Fruit fly (Drosophila melanogaster) whole organism, embryonic: ENCODE results near the gene CG11842.

Experiments
- Aef1 ChIP-seq: fragments of 200-800 bp; sonication (Bioruptor generic); IDR thresholded peaks from 3 replicates; pipeline ENCODE4 v1.3.6; 2022; ENCODE audit warnings: missing biosample characterization, missing genetic modification characterization
- Antp ChIP-seq: fragments of 200-800 bp; sonication (Bioruptor generic); optimal IDR thresholded peaks from 3 replicates; lab custom pipeline; 2016; ENCODE audit warnings: missing biosample characterization, missing genetic modification characterization
- Atf6 ChIP-seq: fragments of 200-800 bp; sonication (Bioruptor generic); IDR thresholded peaks from 2 replicates; pipeline ENCODE4 v1.3.6; 2022; ENCODE audit warnings: missing biosample characterization, missing genetic modification characterization
- B-H1 ChIP-seq: fragments of 200-800 bp; sonication (Bioruptor generic); IDR thresholded peaks from 3 replicates; pipeline ENCODE4 v1.3.6; 2022; ENCODE audit warnings: missing biosample characterization, missing genetic modification characterization
- CG10209 ChIP-seq: fragments of 200-800 bp; sonication (Bioruptor generic); optimal IDR thresholded peaks from 3 replicates; lab custom pipeline; 2017; ENCODE audit warnings: missing biosample characterization, mild to moderate bottlenecking, missing genetic modification characterization, missing genetic modification reagents
- CG11456 ChIP-seq: fragments of 200-800 bp; sonication (Bioruptor generic); IDR thresholded peaks from 3 replicates; pipeline ENCODE4 v1.3.6; 2022; ENCODE audit warnings: missing biosample characterization, missing genetic modification characterization
- CG12071 ChIP-seq: fragments of 200-800 bp; sonication (Bioruptor generic); optimal IDR thresholded peaks from 3 replicates; lab custom pipeline; 2018; ENCODE audit warnings: missing biosample characterization, mild to moderate bottlenecking, missing genetic modification characterization
- CG12659 ChIP-seq: fragments of 200-800 bp; sonication (Bioruptor generic); optimal IDR thresholded peaks from 3 replicates; lab custom pipeline; 2017; ENCODE audit warnings: mild to moderate bottlenecking, missing biosample characterization, missing genetic modification reagents, missing genetic modification characterization
- CG13775 ChIP-seq: fragments of 200-800 bp; sonication (Bioruptor generic); optimal IDR thresholded peaks from 3 replicates; lab custom pipeline; 2017; ENCODE audit warnings: missing biosample characterization, mild to moderate bottlenecking, missing genetic modification characterization
- CG15073 ChIP-seq: fragments of 200-800 bp; sonication (Bioruptor generic); optimal IDR thresholded peaks from 2 replicates; lab custom pipeline; 2016; ENCODE audit warnings: missing biosample characterization, missing genetic modification characterization
- CG1602 ChIP-seq: fragments of 200-800 bp; sonication (Bioruptor generic); optimal IDR thresholded peaks from 3 replicates; lab custom pipeline; 2016; ENCODE audit warnings: missing biosample characterization, missing genetic modification characterization
- CG17359 ChIP-seq: fragments of 200-800 bp; sonication (Bioruptor generic); optimal IDR thresholded peaks from 3 replicates; lab custom pipeline; 2018; ENCODE audit warnings: missing biosample characterization, mild to moderate bottlenecking, missing genetic modification characterization, moderate library complexity
- CG31365 ChIP-seq: fragments of 200-800 bp; sonication (Bioruptor generic); optimal IDR thresholded peaks from 2 replicates; lab custom pipeline; 2018; ENCODE audit warnings: missing biosample characterization, mild to moderate bottlenecking, missing genetic modification characterization
- CG32532 ChIP-seq: fragments of 200-800 bp; sonication (Bioruptor generic); IDR thresholded peaks from 2 replicates; pipeline ENCODE4 v1.3.6; 2022; ENCODE audit warnings: missing biosample characterization, missing genetic modification characterization
- CG34376 ChIP-seq: fragments of 200-800 bp; sonication (Bioruptor generic); optimal IDR thresholded peaks from 2 replicates; lab custom pipeline; 2018; ENCODE audit warnings: missing biosample characterization, mild to moderate bottlenecking, missing genetic modification characterization
- CG4328 ChIP-seq: fragments of 200-800 bp; sonication (Bioruptor generic); optimal IDR thresholded peaks from 3 replicates; lab custom pipeline; 2017; ENCODE audit warnings: missing biosample characterization, missing genetic modification reagents, missing genetic modification characterization
- CG6765 ChIP-seq: fragments of 200-800 bp; sonication (Bioruptor generic); optimal IDR thresholded peaks from 3 replicates; lab custom pipeline; 2017; ENCODE audit warnings: missing biosample characterization, mild to moderate bottlenecking, missing genetic modification characterization
- CG7372 ChIP-seq: fragments of 200-800 bp; sonication (Bioruptor generic); IDR thresholded peaks from 2 replicates; pipeline ENCODE4 v1.3.6; 2022; ENCODE audit warnings: missing biosample characterization, missing genetic modification characterization
- CG9215 ChIP-seq: fragments of 200-800 bp; sonication (Bioruptor generic); IDR thresholded peaks from 2 replicates; pipeline ENCODE4 v1.3.6; 2022; ENCODE audit warnings: missing biosample characterization, missing genetic modification characterization
- CG9609 ChIP-seq: fragments of 200-800 bp; sonication (Bioruptor generic); optimal IDR thresholded peaks from 3 replicates; lab custom pipeline; 2016; ENCODE audit warnings: missing biosample characterization, missing genetic modification characterization
- Camta ChIP-seq: fragments of 200-800 bp; sonication (Bioruptor generic); optimal IDR thresholded peaks from 2 replicates; lab custom pipeline; 2016; ENCODE audit warnings: missing biosample characterization, missing genetic modification characterization
- CrebB ChIP-seq: fragments of 200-800 bp; sonication (Bioruptor generic); optimal IDR thresholded peaks from 3 replicates; lab custom pipeline; 2018; ENCODE audit warnings: missing biosample characterization, mild to moderate bottlenecking, missing genetic modification characterization
- D19A ChIP-seq: fragments of 200-800 bp; optimal IDR thresholded peaks from 3 replicates; lab custom pipeline; 2019; ENCODE audit warnings: missing biosample characterization, mild to moderate bottlenecking, missing genetic modification characterization, moderate library complexity
- Dip2 ChIP-seq: fragments of 200-800 bp; sonication (Bioruptor generic); IDR thresholded peaks from 2 replicates; pipeline ENCODE4 v1.3.6; 2022; ENCODE audit warnings: missing biosample characterization, missing genetic modification characterization
- Doc2 ChIP-seq: fragments of 200-800 bp; sonication (Bioruptor generic); IDR thresholded peaks from 2 replicates; pipeline ENCODE4 v1.3.6; 2022; ENCODE audit warnings: missing biosample characterization, missing genetic modification characterization
- Drgx ChIP-seq: fragments of 200-800 bp; sonication (Bioruptor generic); IDR thresholded peaks from 2 replicates; pipeline ENCODE4 v1.3.6; 2022; ENCODE audit warnings: missing biosample characterization, missing genetic modification characterization
- Hmx ChIP-seq: fragments of 200-800 bp; sonication (Bioruptor generic); optimal IDR thresholded peaks from 2 replicates; lab custom pipeline; 2016; ENCODE audit warnings: missing biosample characterization, missing genetic modification characterization
- Meics ChIP-seq: fragments of 200-800 bp; sonication (Bioruptor generic); optimal IDR thresholded peaks from 2 replicates; lab custom pipeline; 2017; ENCODE audit warnings: missing biosample characterization, mild to moderate bottlenecking, missing genetic modification characterization
- Nf-YA ChIP-seq: fragments of 200-800 bp; sonication (Bioruptor generic); IDR thresholded peaks from 2 replicates; pipeline ENCODE4 v1.3.6; 2022; ENCODE audit warnings: missing biosample characterization, missing genetic modification characterization
- Scr ChIP-seq: fragments of 200-800 bp; sonication (Bioruptor generic); IDR thresholded peaks from 2 replicates; pipeline ENCODE4 v1.3.6; 2022; ENCODE audit warnings: missing biosample characterization, missing genetic modification characterization; ENCODE audit not compliant: partially characterized antibody
- Ssrp ChIP-seq: fragments of 200-800 bp; sonication (Bioruptor generic); optimal IDR thresholded peaks from 2 replicates; lab custom pipeline; 2018; ENCODE audit warnings: missing biosample characterization, mild to moderate bottlenecking, missing genetic modification characterization, moderate library complexity
- Tbp ChIP-seq: fragments of >200 bp; optimal IDR thresholded peaks from 2 replicates; lab custom pipeline; 2018; ENCODE audit warnings: missing biosample characterization, missing genetic modification characterization
- ac ChIP-seq: fragments of 200-800 bp; sonication (Bioruptor generic); optimal IDR thresholded peaks from 3 replicates; lab custom pipeline; 2017; ENCODE audit warnings: missing biosample characterization, mild to moderate bottlenecking, missing genetic modification characterization
- az2 ChIP-seq: fragments of 200-800 bp; sonication (Bioruptor generic); optimal IDR thresholded peaks from 3 replicates; lab custom pipeline; 2016; ENCODE audit warnings: missing biosample characterization, missing genetic modification characterization
- br ChIP-seq: fragments of >200 bp; optimal IDR thresholded peaks from 2 replicates; lab custom pipeline; 2017
- cato ChIP-seq: fragments of 200-800 bp; sonication (Bioruptor generic); optimal IDR thresholded peaks from 2 replicates; lab custom pipeline; 2016; ENCODE audit warnings: missing biosample characterization, missing genetic modification characterization, borderline replicate concordance
- ewg ChIP-seq: fragments of 200-800 bp; sonication (Bioruptor generic); optimal IDR thresholded peaks from 3 replicates; lab custom pipeline; 2017; ENCODE audit warnings: mild to moderate bottlenecking, missing biosample characterization, missing genetic modification reagents, missing genetic modification characterization
- fd102C ChIP-seq: fragments of 200-800 bp; sonication (Bioruptor generic); optimal IDR thresholded peaks from 2 replicates; lab custom pipeline; 2018; ENCODE audit warnings: missing biosample characterization, mild to moderate bottlenecking, missing genetic modification characterization, moderate library complexity
- jigr1 ChIP-seq: fragments of 200-800 bp; sonication (Bioruptor generic); IDR thresholded peaks from 3 replicates; pipeline ENCODE4 v1.3.6; 2022; ENCODE audit warnings: missing biosample characterization, missing genetic modification characterization
- knrl ChIP-seq: fragments of 200-800 bp; sonication (Bioruptor generic); IDR thresholded peaks from 3 replicates; pipeline ENCODE4 v1.3.6; 2022; ENCODE audit warnings: missing biosample characterization, missing genetic modification characterization; ENCODE audit not compliant: partially characterized antibody
- odd ChIP-seq: fragments of 200-800 bp; sonication (Bioruptor generic); optimal IDR thresholded peaks from 2 replicates; lab custom pipeline; 2017; ENCODE audit warnings: missing biosample characterization, mild to moderate bottlenecking, missing genetic modification characterization
- org-1 ChIP-seq: fragments of 200-800 bp; sonication (Bioruptor generic); optimal IDR thresholded peaks from 2 replicates; lab custom pipeline; 2017; ENCODE audit warnings: missing biosample characterization, missing genetic modification characterization
- otp ChIP-seq: fragments of 200-800 bp; sonication (Bioruptor generic); IDR thresholded peaks from 3 replicates; pipeline ENCODE4, ENCODE4 v1.3.6; 2022; ENCODE audit warnings: missing biosample characterization, missing genetic modification characterization
- peb ChIP-seq: fragments of 200-800 bp; sonication (Bioruptor generic); IDR thresholded peaks from 2 replicates; pipeline ENCODE4 v1.3.6; 2022; ENCODE audit warnings: missing biosample characterization, missing genetic modification characterization
- sens ChIP-seq: fragments of 200-800 bp; sonication (Bioruptor generic); peaks from one replicate; lab custom pipeline; 2016; ENCODE audit warnings: missing biosample characterization, missing genetic modification characterization
- sim ChIP-seq: fragments of 200-800 bp; sonication (Bioruptor generic); IDR thresholded peaks from 2 replicates; pipeline ENCODE4 v1.3.6; 2022; ENCODE audit warnings: missing biosample characterization, missing genetic modification characterization
- sob ChIP-seq: fragments of 200-800 bp; sonication (Bioruptor generic); IDR thresholded peaks from 2 replicates; pipeline ENCODE4 v1.3.6; 2022; ENCODE audit warnings: missing biosample characterization, missing genetic modification characterization
- tna ChIP-seq: fragments of 200-800 bp; sonication (Bioruptor generic); IDR thresholded peaks from 2 replicates; pipeline ENCODE4 v1.3.6; 2022; ENCODE audit warnings: missing biosample characterization, missing genetic modification characterization; ENCODE audit not compliant: partially characterized antibody
- wor ChIP-seq: fragments of 200-800 bp; sonication (Bioruptor generic); IDR thresholded peaks from 2 replicates; pipeline ENCODE4 v1.3.6; 2022; ENCODE audit warnings: missing biosample characterization, missing genetic modification characterization
- zen ChIP-seq: fragments of 200-800 bp; sonication (Bioruptor generic); optimal IDR thresholded peaks from 3 replicates; lab custom pipeline; 2018; ENCODE audit warnings: missing biosample characterization, mild to moderate bottlenecking, missing genetic modification characterization, moderate library complexity

Gene CG11842

dm6 chr3R:29088938-29089661 is 36.6 kb downstream of the CG11842 start (continued):
- no peak for TF ChIP-seq Scr
- TF ChIP-seq cato (GFP tag; lab: Kevin White, UChicago), result peak; percentile 35
- TF ChIP-seq br (lab: Kevin White, UChicago), result no peak
- no peak for TF ChIP-seq otp (GFP tag; lab: Robert Waterston, UW)
- TF ChIP-seq CG9609 (GFP tag; lab: Kevin White, UChicago), result no peak
- TF ChIP-seq Hmx (GFP tag; lab: Kevin White, UChicago), result no peak
- TF ChIP-seq Drgx (GFP tag; lab: Robert Waterston, UW), result 0 out of 2 replicates have a peak, but pooled peaks have one; percentile 19
- no peak for TF ChIP-seq Dip2
- peak; percentile 92 for TF ChIP-seq sens
- 0 out of 2 replicates have a peak, but pooled peaks have one; percentile 49 for TF ChIP-seq peb (GFP tag; lab: Robert Waterston, UW)
- no peak for TF ChIP-seq CG34376
- peak; percentile 6 for TF ChIP-seq CG6765 (GFP tag; lab: Kevin White, UChicago)
- TF ChIP-seq CG10209, result peak; percentile 68
- TF ChIP-seq Tbp (GFP tag; lab: Kevin White, UChicago), result no peak
- TF ChIP-seq ewg, result peak; percentile 76
- peak; percentile 47 for TF ChIP-seq CG1602
- TF ChIP-seq CrebB (tag; lab: Kevin White, UChicago), result peak; percentile 6
- peak; percentile 47 for TF ChIP-seq Camta (GFP tag; lab: Kevin White, UChicago)
- peak; percentile 17; the same call in 1 of the 2 replicates for TF ChIP-seq Doc2 (GFP tag; lab: Robert Waterston, UW)
- peak; percentile 65 for TF ChIP-seq CG13775 (GFP tag; lab: Kevin White, UChicago)
- TF ChIP-seq Ssrp, result peak; percentile 72
- TF ChIP-seq knrl (GFP tag; lab: Robert Waterston, UW), result no peak
- TF ChIP-seq CG15073 (GFP tag; lab: Kevin White, UChicago), result no peak
- TF ChIP-seq CG4328 (GFP tag; lab: Kevin White, UChicago), result peak; percentile 11
- peak; percentile 33; the same call in 2 of the 3 replicates for TF ChIP-seq Aef1
- TF ChIP-seq CG12071, result peak; percentile 49
- no peak for TF ChIP-seq ac (GFP tag; lab: Kevin White, UChicago)
- TF ChIP-seq Nf-YA, result 0 out of 2 replicates have a peak, but pooled peaks have one; percentile 29
- peak; percentile 55 for TF ChIP-seq CG9215 (GFP tag; lab: Robert Waterston, UW)
- TF ChIP-seq B-H1, result peak; percentile 44; the same call in 2 of the 3 replicates
- no peak for TF ChIP-seq fd102C
- peak; percentile 76 for TF ChIP-seq Meics (GFP tag; lab: Kevin White, UChicago)
- peak; percentile 67 for TF ChIP-seq az2 (GFP tag; lab: Kevin White, UChicago)
- TF ChIP-seq tna (GFP tag; lab: Robert Waterston, UW), result no peak
- peak; percentile 71 for TF ChIP-seq CG12659
- peak; percentile 45 for TF ChIP-seq zen (tag; lab: Kevin White, UChicago)
- peak; percentile 46; the same call in 1 of the 2 replicates for TF ChIP-seq CG32532 (GFP tag; lab: Robert Waterston, UW)
- peak; percentile 40 for TF ChIP-seq odd
- peak; percentile 51; the same call in 1 of the 2 replicates for TF ChIP-seq CG7372
- TF ChIP-seq sob (GFP tag; lab: Robert Waterston, UW), result no peak
- TF ChIP-seq Atf6 (GFP tag; lab: Robert Waterston, UW), result peak; percentile 58; the same call in 1 of the 2 replicates
- peak; percentile 74 for TF ChIP-seq CG17359 (tag; lab: Kevin White, UChicago)
- TF ChIP-seq CG11456 (GFP tag; lab: Robert Waterston, UW), result 0 out of 3 replicates have a peak, but pooled peaks have one; percentile 48
- TF ChIP-seq D19A (tag; lab: Kevin White, UChicago), result peak; percentile 71
- peak; percentile 69 for TF ChIP-seq org-1
- TF ChIP-seq sim (GFP tag; lab: Robert Waterston, UW), result peak; percentile 53; the same call in 1 of the 2 replicates
- TF ChIP-seq jigr1 (GFP tag; lab: Robert Waterston, UW), result peak; percentile 57; the same call in 1 of the 3 replicates
- TF ChIP-seq wor (GFP tag; lab: Robert Waterston, UW), result peak; percentile 47
- peak; percentile 40 for TF ChIP-seq Antp (GFP tag; lab: Kevin White, UChicago)
- TF ChIP-seq CG31365, result peak; percentile 18
